Fruit fly (Drosophila melanogaster) whole organism, embryonic: ENCODE results near the gene mld.

Experiments used
- BtbVII ChIP-seq: fragments of 200-800 bp; sonication (Bioruptor generic); optimal IDR thresholded peaks from 3 replicates; lab custom pipeline; 2017; ENCODE audit warnings: missing biosample characterization, mild to moderate bottlenecking, missing genetic modification characterization
- CG10543 ChIP-seq: fragments of 200-800 bp; sonication (Bioruptor generic); optimal IDR thresholded peaks from 3 replicates; lab custom pipeline; 2017; ENCODE audit warnings: missing biosample characterization, mild to moderate bottlenecking, missing genetic modification characterization, moderate library complexity
- CG10565 ChIP-seq: fragments of 200-800 bp; sonication (Bioruptor generic); optimal IDR thresholded peaks from 3 replicates; lab custom pipeline; 2016; ENCODE audit warnings: missing biosample characterization, mild to moderate bottlenecking, missing genetic modification characterization
- CG11723 ChIP-seq: fragments of 200-800 bp; sonication (Bioruptor generic); optimal IDR thresholded peaks from 2 replicates; lab custom pipeline; 2017; ENCODE audit warnings: missing biosample characterization, mild to moderate bottlenecking, missing genetic modification characterization
- CG1233 ChIP-seq: fragments of 200-800 bp; sonication (Bioruptor generic); optimal IDR thresholded peaks from 4 replicates; lab custom pipeline; 2018; ENCODE audit warnings: missing biosample characterization, mild to moderate bottlenecking, missing genetic modification characterization
- CG13296 ChIP-seq: fragments of 200-800 bp; sonication (Bioruptor generic); optimal IDR thresholded peaks from 3 replicates; lab custom pipeline; 2018; ENCODE audit warnings: missing biosample characterization, mild to moderate bottlenecking, missing genetic modification characterization
- CG14860 ChIP-seq: fragments of 200-800 bp; sonication (Bioruptor generic); IDR thresholded peaks from 3 replicates; pipeline ENCODE4 v1.3.6; 2022; ENCODE audit warnings: missing biosample characterization, missing genetic modification characterization; ENCODE audit not compliant: partially characterized antibody
- CG15601 ChIP-seq: fragments of 200-800 bp; sonication (Bioruptor generic); optimal IDR thresholded peaks from 3 replicates; lab custom pipeline; 2019; ENCODE audit warnings: missing biosample characterization, mild to moderate bottlenecking, missing genetic modification characterization, moderate library complexity
- CG16813 ChIP-seq: fragments of 200-800 bp; sonication (Bioruptor generic); IDR thresholded peaks from 3 replicates; pipeline ENCODE4 v1.3.6; 2022; ENCODE audit warnings: missing biosample characterization, missing genetic modification characterization; ENCODE audit not compliant: partially characterized antibody
- CG17328 ChIP-seq: fragments of 200-800 bp; sonication (Bioruptor generic); IDR thresholded peaks from 2 replicates; pipeline ENCODE4 v1.3.6; 2022; ENCODE audit warnings: missing biosample characterization, missing genetic modification characterization
- CG17385 ChIP-seq: fragments of 200-800 bp; sonication (Bioruptor generic); optimal IDR thresholded peaks from 3 replicates; lab custom pipeline; 2018; ENCODE audit warnings: missing biosample characterization, mild to moderate bottlenecking, missing genetic modification characterization
- CG17612 ChIP-seq: fragments of 200-800 bp; sonication (Bioruptor generic); IDR thresholded peaks from 2 replicates; pipeline ENCODE4 v1.3.6; 2022; ENCODE audit warnings: missing biosample characterization, missing genetic modification characterization
- CG18619 ChIP-seq: fragments of 200-800 bp; sonication (Bioruptor generic); optimal IDR thresholded peaks from 3 replicates; lab custom pipeline; 2017; ENCODE audit warnings: missing biosample characterization, mild to moderate bottlenecking, missing genetic modification characterization
- CG2875 ChIP-seq: fragments of 200-800 bp; sonication (Bioruptor generic); optimal IDR thresholded peaks from 2 replicates; lab custom pipeline; 2017; ENCODE audit warnings: missing biosample characterization, mild to moderate bottlenecking, missing genetic modification characterization, missing genetic modification reagents
- CG3281 ChIP-seq: fragments of 200-800 bp; sonication (Bioruptor generic); optimal IDR thresholded peaks from 3 replicates; lab custom pipeline; 2017; ENCODE audit warnings: missing biosample characterization, mild to moderate bottlenecking, missing genetic modification characterization
- CG34376 ChIP-seq: fragments of 200-800 bp; sonication (Bioruptor generic); optimal IDR thresholded peaks from 2 replicates; lab custom pipeline; 2018; ENCODE audit warnings: missing biosample characterization, mild to moderate bottlenecking, missing genetic modification characterization
- CG3838 ChIP-seq: fragments of 200-800 bp; sonication (Bioruptor generic); optimal IDR thresholded peaks from 3 replicates; lab custom pipeline; 2016; ENCODE audit warnings: missing biosample characterization, missing genetic modification characterization
- CG7839 ChIP-seq: fragments of 200-800 bp; sonication (Bioruptor generic); optimal IDR thresholded peaks from 3 replicates; lab custom pipeline; 2018; ENCODE audit warnings: missing biosample characterization, mild to moderate bottlenecking, missing genetic modification characterization, moderate library complexity
- CG8924 ChIP-seq: fragments of 200-800 bp; optimal IDR thresholded peaks from 3 replicates; lab custom pipeline; 2019; ENCODE audit warnings: missing biosample characterization, mild to moderate bottlenecking, missing genetic modification characterization, moderate library complexity
- CG9437 ChIP-seq: fragments of 200-800 bp; sonication (Bioruptor generic); optimal IDR thresholded peaks from 2 replicates; lab custom pipeline; 2018; ENCODE audit warnings: missing biosample characterization, mild to moderate bottlenecking, missing genetic modification characterization
- Deaf1 ChIP-seq: fragments of 200-800 bp; optimal IDR thresholded peaks from 3 replicates; lab custom pipeline; 2019; ENCODE audit warnings: missing biosample characterization, mild to moderate bottlenecking, missing genetic modification characterization, moderate library complexity
- Dp ChIP-seq: fragments of 200-800 bp; sonication (Bioruptor generic); optimal IDR thresholded peaks from 2 replicates; lab custom pipeline; 2018; ENCODE audit warnings: missing biosample characterization, mild to moderate bottlenecking, missing genetic modification characterization, moderate library complexity
- Fer1 ChIP-seq: fragments of 200-800 bp; sonication (Bioruptor generic); optimal IDR thresholded peaks from 2 replicates; lab custom pipeline; 2017; ENCODE audit warnings: missing biosample characterization, mild to moderate bottlenecking, missing genetic modification characterization
- Fer3 ChIP-seq: fragments of 200-800 bp; sonication (Bioruptor generic); optimal IDR thresholded peaks from 2 replicates; lab custom pipeline; 2018; ENCODE audit warnings: missing biosample characterization, mild to moderate bottlenecking, missing genetic modification characterization, moderate library complexity
- HLHmδ ChIP-seq: fragments of 200-800 bp; sonication (Bioruptor generic); optimal IDR thresholded peaks from 2 replicates; lab custom pipeline; 2018; ENCODE audit warnings: missing biosample characterization, mild to moderate bottlenecking, missing genetic modification characterization, moderate library complexity
- Hmr ChIP-seq: fragments of 200-800 bp; sonication (Bioruptor generic); optimal IDR thresholded peaks from 3 replicates; lab custom pipeline; 2017; ENCODE audit warnings: mild to moderate bottlenecking, missing biosample characterization, missing genetic modification reagents, missing genetic modification characterization
- Med ChIP-seq: fragments of 200-800 bp; sonication (Bioruptor generic); peaks from one replicate; lab custom pipeline; 2016; ENCODE audit warnings: missing biosample characterization, missing genetic modification characterization, mild to moderate bottlenecking, inconsistent platforms, moderate library complexity
- NC2β ChIP-seq: fragments of 200-800 bp; sonication (Bioruptor generic); optimal IDR thresholded peaks from 2 replicates; lab custom pipeline; 2016; ENCODE audit warnings: missing biosample characterization, missing genetic modification characterization
- Pdp1 ChIP-seq, 2 experiments: fragments of 200-800 bp; sonication (Bioruptor generic); optimal IDR thresholded peaks; 3 replicates each; lab custom pipeline; 2016; ENCODE audit warnings: missing biosample characterization in 2 of 2, missing genetic modification characterization in 2 of 2, mild to moderate bottlenecking in 1 of 2, moderate library complexity in 1 of 2
- Ssrp ChIP-seq: fragments of 200-800 bp; sonication (Bioruptor generic); optimal IDR thresholded peaks from 2 replicates; lab custom pipeline; 2018; ENCODE audit warnings: missing biosample characterization, mild to moderate bottlenecking, missing genetic modification characterization, moderate library complexity
- ac ChIP-seq: fragments of 200-800 bp; sonication (Bioruptor generic); optimal IDR thresholded peaks from 3 replicates; lab custom pipeline; 2017; ENCODE audit warnings: missing biosample characterization, mild to moderate bottlenecking, missing genetic modification characterization
- al ChIP-seq: fragments of 200-800 bp; sonication (Bioruptor generic); IDR thresholded peaks from 2 replicates; pipeline ENCODE4 v1.3.6; 2022; ENCODE audit warnings: missing biosample characterization, missing genetic modification characterization
- chif ChIP-seq, 2 experiments: fragments of 200-800 bp; sonication (Bioruptor generic); optimal IDR thresholded peaks; 3 replicates each; lab custom pipeline; 2016; ENCODE audit warnings: missing biosample characterization in 2 of 2, missing genetic modification characterization in 2 of 2
- en ChIP-seq: fragments of 200-800 bp; sonication (Bioruptor generic); optimal IDR thresholded peaks from 2 replicates; lab custom pipeline; 2016; ENCODE audit warnings: missing biosample characterization, missing genetic modification characterization
- exex ChIP-seq: fragments of 200-800 bp; sonication (Bioruptor generic); optimal IDR thresholded peaks from 4 replicates; lab custom pipeline; 2018; ENCODE audit warnings: missing biosample characterization, mild to moderate bottlenecking, missing genetic modification characterization, moderate library complexity
- gcm ChIP-seq: fragments of 200-800 bp; sonication (Bioruptor generic); optimal IDR thresholded peaks from 2 replicates; lab custom pipeline; 2019; ENCODE audit warnings: missing biosample characterization, mild to moderate bottlenecking, missing genetic modification characterization, moderate library complexity
- grau ChIP-seq: fragments of 200-800 bp; optimal IDR thresholded peaks from 3 replicates; lab custom pipeline; 2019; ENCODE audit warnings: missing biosample characterization, mild to moderate bottlenecking, missing genetic modification characterization, moderate library complexity
- gro ChIP-seq: fragments of 200-800 bp; sonication (Bioruptor generic); optimal IDR thresholded peaks from 2 replicates; lab custom pipeline; 2016; ENCODE audit warnings: missing biosample characterization, missing genetic modification characterization
- hkb ChIP-seq, 2 experiments: fragments of 200-800 bp in 1 of 2; fragments of >200 bp in 1 of 2; sonication (Bioruptor generic) in 1 of 2; IDR thresholded peaks in 1 of 2; optimal IDR thresholded peaks in 1 of 2; 2 replicates each; pipeline versions ENCODE4 v1.3.6 to Lab custom; 2017 to 2022; ENCODE audit warnings: missing biosample characterization in 1 of 2, missing genetic modification characterization in 1 of 2
- jumu ChIP-seq: fragments of 200-800 bp; sonication (Bioruptor generic); optimal IDR thresholded peaks from 3 replicates; lab custom pipeline; 2016; ENCODE audit warnings: missing biosample characterization, missing genetic modification characterization
- kni ChIP-seq: fragments of 200-800 bp; sonication (Bioruptor generic); optimal IDR thresholded peaks from 3 replicates; lab custom pipeline; 2017; ENCODE audit warnings: mild to moderate bottlenecking, missing biosample characterization, missing genetic modification reagents, missing genetic modification characterization
- otp ChIP-seq: fragments of 200-800 bp; sonication (Bioruptor generic); IDR thresholded peaks from 3 replicates; pipeline ENCODE4, ENCODE4 v1.3.6; 2022; ENCODE audit warnings: missing biosample characterization, missing genetic modification characterization
- peb ChIP-seq: fragments of 200-800 bp; sonication (Bioruptor generic); IDR thresholded peaks from 2 replicates; pipeline ENCODE4 v1.3.6; 2022; ENCODE audit warnings: missing biosample characterization, missing genetic modification characterization
- sqz ChIP-seq: fragments of 200-800 bp; sonication (Bioruptor generic); optimal IDR thresholded peaks from 3 replicates; lab custom pipeline; 2018; ENCODE audit warnings: missing biosample characterization, mild to moderate bottlenecking, missing genetic modification characterization
- sr ChIP-seq: fragments of 200-800 bp; sonication (Bioruptor generic); IDR thresholded peaks from 3 replicates; pipeline ENCODE4 v1.3.6; 2022; ENCODE audit warnings: missing biosample characterization, missing genetic modification characterization
- stwl ChIP-seq: fragments of 200-800 bp; sonication (Bioruptor generic); optimal IDR thresholded peaks from 3 replicates; lab custom pipeline; 2018; ENCODE audit warnings: missing biosample characterization, mild to moderate bottlenecking, missing genetic modification characterization, moderate library complexity
- wek ChIP-seq: fragments of 200-800 bp; sonication (Bioruptor generic); optimal IDR thresholded peaks from 3 replicates; lab custom pipeline; 2018; ENCODE audit warnings: missing biosample characterization, mild to moderate bottlenecking, missing genetic modification characterization, moderate library complexity

The mld gene

dm6 chr3R:24588829-24589638 lies 3.6 kb downstream of the mld start (continued):
- peak; percentile 18 for TF ChIP-seq CG3281 (GFP tag; lab: Kevin White, UChicago)
- peak; percentile 14 for TF ChIP-seq CG2875 (GFP tag; lab: Kevin White, UChicago)
- TF ChIP-seq CG14860: no peak
- peak; percentile 46 for TF ChIP-seq Hmr (GFP tag; lab: Kevin White, UChicago)
- TF ChIP-seq otp (GFP tag; lab: Robert Waterston, UW): no peak
- TF ChIP-seq gro (GFP tag; lab: Kevin White, UChicago): peak; percentile 43
- TF ChIP-seq CG8924: peak; percentile 3
- TF ChIP-seq CG18619 (GFP tag; lab: Kevin White, UChicago): no peak
- TF ChIP-seq Pdp1 (GFP tag; optimal IDR thresholded peaks at IDR 0.05; lab: Kevin White, UChicago): peak in 1 of 2 experiments; percentile 9
- TF ChIP-seq chif (GFP tag; optimal IDR thresholded peaks at IDR 0.05; lab: Kevin White, UChicago): peak in 1 of 2 experiments; percentile 14
- no peak for TF ChIP-seq hkb (optimal IDR thresholded peaks at IDR 0.05; lab: Kevin White, UChicago)
- no peak for TF ChIP-seq hkb (GFP tag; IDR thresholded peaks at IDR 0.05; lab: Robert Waterston, UW)
- TF ChIP-seq exex (tag; lab: Kevin White, UChicago): no peak
- peak; percentile 42 for TF ChIP-seq kni (GFP tag; lab: Kevin White, UChicago)
- no peak for TF ChIP-seq CG11723 (GFP tag; lab: Kevin White, UChicago)
- no peak for TF ChIP-seq CG17328
- peak; percentile 28 for TF ChIP-seq CG1233 (GFP tag; lab: Kevin White, UChicago)
- TF ChIP-seq CG17612 (GFP tag; lab: Robert Waterston, UW): no peak
- TF ChIP-seq Fer1 (GFP tag; lab: Kevin White, UChicago): peak; percentile 35
- no peak for TF ChIP-seq CG9437
- TF ChIP-seq CG10543 (GFP tag; lab: Kevin White, UChicago): peak; percentile 12
- TF ChIP-seq CG10565 (GFP tag; lab: Kevin White, UChicago): no peak
- TF ChIP-seq Deaf1 (tag; lab: Kevin White, UChicago): peak; percentile 20
- TF ChIP-seq ac (GFP tag; lab: Kevin White, UChicago): no peak
- TF ChIP-seq NC2β: peak; percentile 29
- TF ChIP-seq sqz (GFP tag; lab: Kevin White, UChicago): peak; percentile 51
- TF ChIP-seq Ssrp (tag; lab: Kevin White, UChicago): no peak
- TF ChIP-seq CG3838 (GFP tag; lab: Kevin White, UChicago): no peak
- no peak for TF ChIP-seq CG16813 (GFP tag; lab: Robert Waterston, UW)
- peak; percentile 35 for TF ChIP-seq HLHmδ
- TF ChIP-seq CG17385 (GFP tag; lab: Kevin White, UChicago): no peak
- no peak for TF ChIP-seq jumu
- no peak for TF ChIP-seq en
- peak; percentile 15 for TF ChIP-seq CG7839 (tag; lab: Kevin White, UChicago)
- peak; percentile 49 for TF ChIP-seq BtbVII
- TF ChIP-seq CG34376 (GFP tag; lab: Kevin White, UChicago): peak; percentile 48
- TF ChIP-seq Dp: peak; percentile 24
- TF ChIP-seq peb: no peak
- peak; percentile 10 for TF ChIP-seq CG15601 (tag; lab: Kevin White, UChicago)
- TF ChIP-seq al (GFP tag; lab: Robert Waterston, UW): no peak
- TF ChIP-seq Med (GFP tag; lab: Kevin White, UChicago): peak; percentile 88
- TF ChIP-seq gcm (GFP tag; lab: Kevin White, UChicago): peak; percentile 11
- TF ChIP-seq stwl (tag; lab: Kevin White, UChicago): peak; percentile 40
- peak; percentile 22 for TF ChIP-seq CG13296 (GFP tag; lab: Kevin White, UChicago)
- TF ChIP-seq grau (tag; lab: Kevin White, UChicago): peak; percentile 28
- no peak for TF ChIP-seq sr (GFP tag; lab: Robert Waterston, UW)
- TF ChIP-seq wek (GFP tag; lab: Kevin White, UChicago): peak; percentile 8
- TF ChIP-seq Fer3 (tag; lab: Kevin White, UChicago): no peak
